Worm (Caenorhabditis elegans): Measurements from ENCODE around the gene lev-9.

DNA sequence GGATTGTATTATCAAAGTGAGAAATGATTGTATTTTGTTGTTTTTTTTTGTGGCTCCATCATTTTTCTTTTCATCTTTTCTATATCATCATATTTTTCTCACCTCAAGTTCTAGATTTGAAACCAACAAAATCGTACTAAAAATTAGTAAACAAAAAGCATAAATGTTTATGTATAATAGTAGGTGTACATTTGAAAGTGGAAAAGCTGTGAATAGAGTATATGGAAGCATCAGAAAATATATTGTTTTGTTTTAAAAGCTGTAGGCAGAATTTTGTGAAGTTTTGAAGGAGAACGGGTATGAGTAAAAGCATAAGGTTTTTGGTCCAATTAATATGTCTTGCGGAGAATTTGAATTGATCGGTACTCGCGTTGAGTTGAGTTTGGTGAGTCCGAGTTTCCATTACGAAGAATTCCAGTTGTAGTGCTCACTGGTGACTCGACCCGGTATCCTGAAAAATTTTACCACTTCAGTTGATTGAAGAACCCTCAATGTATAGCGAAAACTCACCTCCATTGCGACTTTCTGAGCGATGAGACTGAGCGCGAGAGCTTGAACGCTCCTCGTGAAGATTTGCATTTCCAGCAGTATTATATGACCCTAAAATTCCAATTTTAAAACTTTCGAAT lies 58.4 kb downstream of the lev-9 start, which contains the start of gene C14F11.4:
- no peak for TF ChIP-seq ref-1 (GFP tag; conservative IDR thresholded peaks at IDR 0.05)
- no peak for TF ChIP-seq T22C8.4 (GFP tag; IDR thresholded peaks at IDR 0.05)
- TF ChIP-seq tab-1 (GFP tag; IDR thresholded peaks at IDR 0.05): no peak
- TF ChIP-seq klf-2 (GFP tag; conservative IDR thresholded peaks at IDR 0.05): no peak

Measured in whole organism, midembryonic.